Fruit fly (Drosophila melanogaster) whole organism, embryonic: ENCODE measurements around the gene Argl.

ENCODE experiments used
- Awh ChIP-seq: fragments of 200-800 bp; sonication (Bioruptor generic); IDR thresholded peaks from 2 replicates; pipeline ENCODE4, ENCODE4 v1.3.6; 2022; ENCODE audit warnings: missing biosample characterization, missing genetic modification characterization
- CG1024 ChIP-seq: fragments of 200-800 bp; sonication (Bioruptor generic); IDR thresholded peaks from 2 replicates; pipeline ENCODE4 v1.3.6; 2022; ENCODE audit warnings: missing biosample characterization, missing genetic modification characterization
- CG10959 ChIP-seq: fragments of 200-800 bp; sonication (Bioruptor generic); IDR thresholded peaks from 2 replicates; pipeline ENCODE4 v1.3.6; 2022; ENCODE audit warnings: missing biosample characterization, missing genetic modification characterization
- CG13296 ChIP-seq: fragments of 200-800 bp; sonication (Bioruptor generic); optimal IDR thresholded peaks from 3 replicates; lab custom pipeline; 2018; ENCODE audit warnings: missing biosample characterization, mild to moderate bottlenecking, missing genetic modification characterization
- CG13424 ChIP-seq: fragments of 200-800 bp; sonication (Bioruptor generic); optimal IDR thresholded peaks from 2 replicates; lab custom pipeline; 2019; ENCODE audit warnings: missing biosample characterization, mild to moderate bottlenecking, missing genetic modification characterization, moderate library complexity
- CG14441 ChIP-seq: fragments of 200-800 bp; sonication (Bioruptor generic); IDR thresholded peaks from 2 replicates; pipeline ENCODE4 v1.3.6; 2022; ENCODE audit warnings: missing biosample characterization, missing genetic modification characterization
- CG15269 ChIP-seq: fragments of 200-800 bp; sonication (Bioruptor generic); optimal IDR thresholded peaks from 2 replicates; lab custom pipeline; 2018; ENCODE audit warnings: missing biosample characterization, mild to moderate bottlenecking, missing genetic modification characterization, moderate library complexity
- CG1529 ChIP-seq: fragments of 200-800 bp; sonication (Bioruptor generic); optimal IDR thresholded peaks from 3 replicates; lab custom pipeline; 2018; ENCODE audit warnings: missing biosample characterization, missing genetic modification characterization
- CG16813 ChIP-seq: fragments of 200-800 bp; sonication (Bioruptor generic); IDR thresholded peaks from 3 replicates; pipeline ENCODE4 v1.3.6; 2022; ENCODE audit warnings: missing biosample characterization, missing genetic modification characterization; ENCODE audit not compliant: partially characterized antibody
- CG16815 ChIP-seq: fragments of 200-800 bp; sonication (Bioruptor generic); optimal IDR thresholded peaks from 3 replicates; lab custom pipeline; 2017; ENCODE audit warnings: missing biosample characterization, mild to moderate bottlenecking, missing genetic modification characterization
- CG30020 ChIP-seq: fragments of 200-800 bp; optimal IDR thresholded peaks from 2 replicates; lab custom pipeline; 2019; ENCODE audit warnings: missing biosample characterization, mild to moderate bottlenecking, missing genetic modification characterization, moderate library complexity
- CG31388 ChIP-seq: fragments of 200-800 bp; sonication (Bioruptor generic); optimal IDR thresholded peaks from 2 replicates; lab custom pipeline; 2016; ENCODE audit warnings: missing biosample characterization, missing genetic modification characterization
- CG3281 ChIP-seq: fragments of 200-800 bp; sonication (Bioruptor generic); optimal IDR thresholded peaks from 3 replicates; lab custom pipeline; 2017; ENCODE audit warnings: missing biosample characterization, mild to moderate bottlenecking, missing genetic modification characterization
- CG34224 ChIP-seq: fragments of 200-800 bp; sonication (Bioruptor generic); IDR thresholded peaks from 3 replicates; pipeline ENCODE4 v1.3.6; 2022; ENCODE audit warnings: missing biosample characterization, missing genetic modification characterization; ENCODE audit not compliant: partially characterized antibody
- CG4282 ChIP-seq: fragments of 200-800 bp; sonication (Bioruptor generic); optimal IDR thresholded peaks from 2 replicates; lab custom pipeline; 2016; ENCODE audit warnings: missing biosample characterization, missing genetic modification characterization
- CG4707 ChIP-seq: fragments of 200-800 bp; sonication (Bioruptor generic); optimal IDR thresholded peaks from 2 replicates; lab custom pipeline; 2018; ENCODE audit warnings: missing biosample characterization, mild to moderate bottlenecking, missing genetic modification characterization, moderate library complexity
- CG6254 ChIP-seq: fragments of 200-800 bp; sonication (Bioruptor generic); optimal IDR thresholded peaks from 3 replicates; lab custom pipeline; 2017; ENCODE audit warnings: mild to moderate bottlenecking, missing biosample characterization, missing genetic modification reagents, missing genetic modification characterization
- CG6272 ChIP-seq: fragments of 200-800 bp; sonication (Bioruptor generic); IDR thresholded peaks from 2 replicates; pipeline ENCODE4 v1.3.6; 2022; ENCODE audit warnings: missing biosample characterization, missing genetic modification characterization
- CG6654 ChIP-seq: fragments of 200-800 bp; sonication (Bioruptor generic); optimal IDR thresholded peaks from 2 replicates; lab custom pipeline; 2017; ENCODE audit warnings: missing biosample characterization, mild to moderate bottlenecking, missing genetic modification characterization
- CG6765 ChIP-seq: fragments of 200-800 bp; sonication (Bioruptor generic); optimal IDR thresholded peaks from 3 replicates; lab custom pipeline; 2017; ENCODE audit warnings: missing biosample characterization, mild to moderate bottlenecking, missing genetic modification characterization
- CG7556 ChIP-seq: fragments of 200-800 bp; sonication (Bioruptor generic); optimal IDR thresholded peaks from 2 replicates; lab custom pipeline; 2017; ENCODE audit warnings: missing biosample characterization, mild to moderate bottlenecking, missing genetic modification characterization
- CG7963 ChIP-seq: fragments of 200-800 bp; sonication (Bioruptor generic); IDR thresholded peaks from 3 replicates; pipeline ENCODE4 v1.3.6; 2022; ENCODE audit warnings: missing biosample characterization, missing genetic modification characterization; ENCODE audit not compliant: partially characterized antibody
- CG8089 ChIP-seq: fragments of 200-800 bp; sonication (Bioruptor generic); optimal IDR thresholded peaks from 3 replicates; lab custom pipeline; 2016; ENCODE audit warnings: missing biosample characterization, missing genetic modification characterization
- CG8924 ChIP-seq: fragments of 200-800 bp; optimal IDR thresholded peaks from 3 replicates; lab custom pipeline; 2019; ENCODE audit warnings: missing biosample characterization, mild to moderate bottlenecking, missing genetic modification characterization, moderate library complexity
- GATAe ChIP-seq: fragments of 200-800 bp; sonication (Bioruptor generic); conservative IDR thresholded peaks from 2 replicates; pipeline ENCODE4 v1.3.6; 2022; ENCODE audit warnings: missing biosample characterization, missing genetic modification characterization
- Hmx ChIP-seq: fragments of 200-800 bp; sonication (Bioruptor generic); optimal IDR thresholded peaks from 2 replicates; lab custom pipeline; 2016; ENCODE audit warnings: missing biosample characterization, missing genetic modification characterization
- Mes4 ChIP-seq: fragments of 200-800 bp; sonication (Bioruptor generic); optimal IDR thresholded peaks from 2 replicates; lab custom pipeline; 2016; ENCODE audit warnings: missing biosample characterization, missing genetic modification characterization
- Opbp ChIP-seq: fragments of 200-800 bp; sonication (Bioruptor generic); IDR thresholded peaks from 3 replicates; pipeline ENCODE4 v1.3.6; 2022; ENCODE audit warnings: missing biosample characterization, missing genetic modification characterization; ENCODE audit not compliant: partially characterized antibody
- Optix ChIP-seq: fragments of 200-800 bp; sonication (Bioruptor generic); IDR thresholded peaks from 3 replicates; pipeline ENCODE4 v1.3.6; 2022; ENCODE audit warnings: missing biosample characterization, missing genetic modification characterization
- PHDP ChIP-seq: fragments of 200-800 bp; sonication (Bioruptor generic); optimal IDR thresholded peaks from 3 replicates; lab custom pipeline; 2018; ENCODE audit warnings: missing biosample characterization, mild to moderate bottlenecking, missing genetic modification characterization, moderate library complexity
- Pdp1 ChIP-seq, 2 experiments: fragments of 200-800 bp; sonication (Bioruptor generic); optimal IDR thresholded peaks; 3 replicates each; lab custom pipeline; 2016; ENCODE audit warnings: missing biosample characterization in 2 of 2, missing genetic modification characterization in 2 of 2, mild to moderate bottlenecking in 1 of 2, moderate library complexity in 1 of 2
- Ptx1 ChIP-seq: fragments of 200-800 bp; sonication (Bioruptor generic); IDR thresholded peaks from 2 replicates; pipeline ENCODE4 v1.3.6; 2022; ENCODE audit warnings: missing biosample characterization, missing genetic modification characterization
- Rfx ChIP-seq: fragments of 200-800 bp; sonication (Bioruptor generic); IDR thresholded peaks from 2 replicates; pipeline ENCODE4 v1.3.6; 2022; ENCODE audit warnings: missing biosample characterization, missing genetic modification characterization
- Rx ChIP-seq: fragments of 200-800 bp; sonication (Bioruptor generic); IDR thresholded peaks from 2 replicates; pipeline ENCODE4 v1.3.6; 2022; ENCODE audit warnings: missing biosample characterization, missing genetic modification characterization
- Side ChIP-seq: fragments of 200-800 bp; sonication (Bioruptor generic); optimal IDR thresholded peaks from 2 replicates; lab custom pipeline; 2016; ENCODE audit warnings: missing biosample characterization, missing genetic modification characterization
- Tbp ChIP-seq: fragments of >200 bp; optimal IDR thresholded peaks from 2 replicates; lab custom pipeline; 2018; ENCODE audit warnings: missing biosample characterization, missing genetic modification characterization
- Usf ChIP-seq: fragments of 200-800 bp; sonication (Bioruptor generic); optimal IDR thresholded peaks from 2 replicates; lab custom pipeline; 2017; ENCODE audit warnings: missing genotype, missing biosample characterization, missing genetic modification characterization
- esg ChIP-seq: fragments of 200-800 bp; sonication (Bioruptor generic); conservative IDR thresholded peaks from 2 replicates; pipeline ENCODE4 v1.3.6; 2022; ENCODE audit warnings: missing biosample characterization, missing genetic modification characterization
- ewg ChIP-seq: fragments of 200-800 bp; sonication (Bioruptor generic); optimal IDR thresholded peaks from 3 replicates; lab custom pipeline; 2017; ENCODE audit warnings: mild to moderate bottlenecking, missing biosample characterization, missing genetic modification reagents, missing genetic modification characterization
- grn ChIP-seq: fragments of 200-800 bp; sonication (Bioruptor generic); optimal IDR thresholded peaks from 3 replicates; lab custom pipeline; 2017; ENCODE audit warnings: missing biosample characterization, missing genetic modification characterization
- inv ChIP-seq: fragments of 200-800 bp; sonication (Bioruptor generic); IDR thresholded peaks from 2 replicates; pipeline ENCODE4 v1.3.6; 2022; ENCODE audit warnings: missing biosample characterization, missing genetic modification characterization; ENCODE audit not compliant: partially characterized antibody
- lab ChIP-seq: fragments of 200-800 bp; sonication (Bioruptor generic); optimal IDR thresholded peaks from 3 replicates; lab custom pipeline; 2017; ENCODE audit warnings: missing biosample characterization, missing genetic modification characterization, mild to moderate bottlenecking, moderate library complexity, missing genetic modification reagents
- lilli ChIP-seq: fragments of 200-800 bp; sonication (Bioruptor generic); optimal IDR thresholded peaks from 3 replicates; lab custom pipeline; 2016; ENCODE audit warnings: missing biosample characterization, missing genetic modification characterization
- oc ChIP-seq: fragments of 200-800 bp; sonication (Bioruptor generic); optimal IDR thresholded peaks from 2 replicates; lab custom pipeline; 2018; ENCODE audit warnings: missing biosample characterization, mild to moderate bottlenecking, missing genetic modification characterization, moderate library complexity
- pum ChIP-seq: fragments of 200-800 bp; sonication (Bioruptor generic); optimal IDR thresholded peaks from 2 replicates; lab custom pipeline; 2016; ENCODE audit warnings: missing biosample characterization, missing genetic modification characterization
- pzg ChIP-seq: fragments of 200-800 bp; sonication (Bioruptor generic); optimal IDR thresholded peaks from 3 replicates; lab custom pipeline; 2018; ENCODE audit warnings: missing biosample characterization, mild to moderate bottlenecking, missing genetic modification characterization, moderate library complexity
- tin ChIP-seq: fragments of 200-800 bp; sonication (Bioruptor generic); optimal IDR thresholded peaks from 3 replicates; lab custom pipeline; 2016; ENCODE audit warnings: missing biosample characterization, missing genetic modification characterization
- trem ChIP-seq: fragments of 200-800 bp; optimal IDR thresholded peaks from 3 replicates; lab custom pipeline; 2019; ENCODE audit warnings: missing biosample characterization, mild to moderate bottlenecking, missing genetic modification characterization, moderate library complexity
- tx ChIP-seq: fragments of 200-800 bp; sonication (Bioruptor generic); optimal IDR thresholded peaks from 2 replicates; lab custom pipeline; 2016; ENCODE audit warnings: missing biosample characterization, missing genetic modification characterization

Argl gene

dm6 chr2L:8951184-8951934 lies 9.5 kb upstream of the Argl start, which contains the start of gene C1GalTA (continued):
- TF ChIP-seq CG6254 (GFP tag; lab: Kevin White, UChicago) (peak; percentile 93), inv (no peak), CG13424 (tag; lab: Kevin White, UChicago) (peak; percentile 99), ewg (peak; percentile 92), Side (peak; percentile 48), CG8089 (GFP tag; lab: Kevin White, UChicago) (peak; percentile 62), CG8924 (peak; percentile 100), Hmx (GFP tag; lab: Kevin White, UChicago) (no peak), lab (GFP tag; lab: Kevin White, UChicago) (peak; percentile 98), Rfx (GFP tag; lab: Robert Waterston, UW) (peak; percentile 94), trem (tag; lab: Kevin White, UChicago) (peak; percentile 97), CG6765 (GFP tag; lab: Kevin White, UChicago) (peak; percentile 98), CG7963 (no peak), tin (GFP tag; lab: Kevin White, UChicago) (peak; percentile 92), pum (GFP tag; lab: Kevin White, UChicago) (peak; percentile 72), esg (peak; percentile 92), Optix (0 out of 3 replicates have a peak, but pooled peaks have one; percentile 62), Mes4 (GFP tag; lab: Kevin White, UChicago) (peak; percentile 57), Pdp1 (GFP tag; optimal IDR thresholded peaks at IDR 0.05; lab: Kevin White, UChicago) (peak; percentile 63 to 74), CG3281 (GFP tag; lab: Kevin White, UChicago) (peak; percentile 98), CG16815 (GFP tag; lab: Kevin White, UChicago) (peak; percentile 94), CG6654 (GFP tag; lab: Kevin White, UChicago) (peak; percentile 85), GATAe (GFP tag; lab: Robert Waterston, UW) (peak; percentile 91), grn (GFP tag; lab: Kevin White, UChicago) (peak; percentile 64), CG4707 (GFP tag; lab: Kevin White, UChicago) (peak; percentile 75), Awh (peak; percentile 95), Rx (GFP tag; lab: Robert Waterston, UW) (peak; percentile 78), CG34224 (GFP tag; lab: Robert Waterston, UW) (no peak), CG1024 (GFP tag; lab: Robert Waterston, UW) (peak; percentile 76), CG10959 (GFP tag; lab: Robert Waterston, UW) (peak; percentile 72), CG4282 (GFP tag; lab: Kevin White, UChicago) (no peak), CG15269 (peak; percentile 99), Usf (GFP tag; lab: Kevin White, UChicago) (peak; percentile 88), CG6272 (GFP tag; lab: Robert Waterston, UW) (peak; percentile 84), CG7556 (GFP tag; lab: Kevin White, UChicago) (peak; percentile 99), CG1529 (GFP tag; lab: Kevin White, UChicago) (peak; percentile 95), lilli (GFP tag; lab: Kevin White, UChicago) (peak; percentile 78), Tbp (GFP tag; lab: Kevin White, UChicago) (no peak), pzg (GFP tag; lab: Kevin White, UChicago) (peak; percentile 6), PHDP (tag; lab: Kevin White, UChicago) (peak; percentile 99), CG16813 (GFP tag; lab: Robert Waterston, UW) (no peak), Opbp (GFP tag; lab: Robert Waterston, UW) (no peak), CG14441 (GFP tag; lab: Robert Waterston, UW) (peak; percentile 88), CG30020 (tag; lab: Kevin White, UChicago) (peak; percentile 92), CG31388 (GFP tag; lab: Kevin White, UChicago) (peak; percentile 79), Ptx1 (GFP tag; lab: Robert Waterston, UW) (peak; percentile 98), tx (GFP tag; lab: Kevin White, UChicago) (peak; percentile 6), CG13296 (GFP tag; lab: Kevin White, UChicago) (peak; percentile 99), oc (tag; lab: Kevin White, UChicago) (peak; percentile 98)
